Worm (Caenorhabditis elegans): ENCODE measurements around the gene ZC443.4.

The ZC443.4 gene

ce11 chrV:12852355-12852754, 32.7 kb upstream of the ZC443.4 start:
- TF ChIP-seq Y56A3A.18 (GFP tag; IDR thresholded peaks at IDR 0.05) (no peak), nhr-80 (tag; optimal IDR thresholded peaks at IDR 0.05) (peak; percentile 56)

ce11 chrV:12849736-12850135, 30.1 kb upstream of the ZC443.4 start, which contains the start of gene C44H9.5:
Gene C44H9.5 (minus strand): TSS chrV:12849864.
- TF ChIP-seq snpc-1.3 (tag; optimal IDR thresholded peaks at IDR 0.05; ENCODE audit: insufficient read depth) (no peak), nhr-80 (tag; optimal IDR thresholded peaks at IDR 0.05) (peak; percentile 49), B0019.2 (GFP tag; conservative IDR thresholded peaks at IDR 0.05) (no peak)

- TF ChIP-seq hlh-12 (tag; optimal IDR thresholded peaks at IDR 0.05), result no peak
- no peak for TF ChIP-seq ceh-40 (GFP tag; IDR thresholded peaks at IDR 0.05)
- no peak for TF ChIP-seq aptf-2 (GFP tag; conservative IDR thresholded peaks at IDR 0.05)
- TF ChIP-seq F39B2.1 (GFP tag; IDR thresholded peaks at IDR 0.05), result no peak
- no peak for TF ChIP-seq F33H1.4 (GFP tag; IDR thresholded peaks at IDR 0.05)
- TF ChIP-seq snpc-4 (GFP tag; optimal IDR thresholded peaks at IDR 0.05), result no peak
- no peak for TF ChIP-seq snpc-4 (tag; optimal IDR thresholded peaks at IDR 0.05)
- no peak for TF ChIP-seq xnd-1 (tag; optimal IDR thresholded peaks at IDR 0.05)
- peak; percentile 45 for TF ChIP-seq nhr-80 (tag; optimal IDR thresholded peaks at IDR 0.05)
These were observed 25.6 kb upstream of the ZC443.4 start, which contains the start of gene C44H9.6 for ce11 chrV:12845247-12845646. Gene C44H9.6 (minus strand): TSS chrV:12845347.

ce11 chrV:12844748-12845147, 25.1 kb upstream of the ZC443.4 start:
- no peak for TF ChIP-seq fkh-3 (tag; optimal IDR thresholded peaks at IDR 0.05)

ce11 chrV:12835388-12835787, 15.7 kb upstream of the ZC443.4 start, which contains the start of gene C44H9.4:
Gene C44H9.4 (plus strand): TSS chrV:12835688.
- no peak for TF ChIP-seq lsl-1 (GFP tag; optimal IDR thresholded peaks at IDR 0.05)
- TF ChIP-seq C06A6.2 (GFP tag; conservative IDR thresholded peaks at IDR 0.05), result no peak
- no peak for TF ChIP-seq ets-4 (GFP tag; optimal IDR thresholded peaks at IDR 0.05)
- no peak for TF ChIP-seq attf-5 (GFP tag; optimal IDR thresholded peaks at IDR 0.05)
- no peak for TF ChIP-seq xnd-1 (tag; optimal IDR thresholded peaks at IDR 0.05)
- no peak for TF ChIP-seq nfyb-1 (GFP tag; IDR thresholded peaks at IDR 0.05)
- TF ChIP-seq rcor-1 (GFP tag; IDR thresholded peaks at IDR 0.05), result no peak
- TF ChIP-seq hrde-1 (tag; optimal IDR thresholded peaks at IDR 0.05; ENCODE audit: borderline replicate concordance), result no peak
- no peak for TF ChIP-seq ZK185.1 (tag; optimal IDR thresholded peaks at IDR 0.05; ENCODE audit: poor library complexity, severe bottlenecking)
- no peak for TF ChIP-seq tbx-9 (tag; optimal IDR thresholded peaks at IDR 0.05; ENCODE audit: borderline replicate concordance)
- TF ChIP-seq lsy-27 (tag; optimal IDR thresholded peaks at IDR 0.05; ENCODE audit: borderline replicate concordance, insufficient read depth), result no peak
- no peak for TF ChIP-seq ccch-3 (GFP tag; optimal IDR thresholded peaks at IDR 0.05)

- TF ChIP-seq nhr-80 (tag; optimal IDR thresholded peaks at IDR 0.05) (peak; percentile 18), efl-1 (GFP tag; optimal IDR thresholded peaks at IDR 0.05) (no peak)
These were observed 7.5 kb upstream of the ZC443.4 start, which contains the start of gene ugt-15 for ce11 chrV:12827219-12827618. Gene ugt-15 (plus strand): TSS chrV:12827519.

ce11 chrV:12824777-12825176, 5.1 kb upstream of the ZC443.4 start, which contains the start of gene ugt-16:
Gene ugt-16 (plus strand): TSS chrV:12825024.
- TF ChIP-seq nhr-80 (tag; optimal IDR thresholded peaks at IDR 0.05), result peak; percentile 51
- no peak for TF ChIP-seq snpc-3.4 (tag; optimal IDR thresholded peaks at IDR 0.05)
